Fruit fly (Drosophila melanogaster) whole organism, embryonic: ENCODE results near the gene CG18581.

ENCODE experiments used
- BtbVII ChIP-seq: fragments of 200-800 bp; sonication (Bioruptor generic); optimal IDR thresholded peaks from 3 replicates; lab custom pipeline; 2017; ENCODE audit warnings: missing biosample characterization, mild to moderate bottlenecking, missing genetic modification characterization
- CG10431 ChIP-seq: fragments of 200-800 bp; sonication (Bioruptor generic); optimal IDR thresholded peaks from 3 replicates; lab custom pipeline; 2018; ENCODE audit warnings: missing biosample characterization, mild to moderate bottlenecking, missing genetic modification characterization
- CG10959 ChIP-seq: fragments of 200-800 bp; sonication (Bioruptor generic); IDR thresholded peaks from 2 replicates; pipeline ENCODE4 v1.3.6; 2022; ENCODE audit warnings: missing biosample characterization, missing genetic modification characterization
- CG11398 ChIP-seq: fragments of 200-800 bp; sonication (Bioruptor generic); optimal IDR thresholded peaks from 2 replicates; lab custom pipeline; 2016; ENCODE audit warnings: missing biosample characterization, missing genetic modification characterization
- CG11456 ChIP-seq: fragments of 200-800 bp; sonication (Bioruptor generic); IDR thresholded peaks from 3 replicates; pipeline ENCODE4 v1.3.6; 2022; ENCODE audit warnings: missing biosample characterization, missing genetic modification characterization
- CG14710 ChIP-seq: fragments of 200-800 bp; sonication (Bioruptor generic); optimal IDR thresholded peaks from 3 replicates; lab custom pipeline; 2019; ENCODE audit warnings: missing biosample characterization, mild to moderate bottlenecking, missing genetic modification characterization, moderate library complexity
- CG15269 ChIP-seq: fragments of 200-800 bp; sonication (Bioruptor generic); optimal IDR thresholded peaks from 2 replicates; lab custom pipeline; 2018; ENCODE audit warnings: missing biosample characterization, mild to moderate bottlenecking, missing genetic modification characterization, moderate library complexity
- CG1647 ChIP-seq: fragments of 200-800 bp; sonication (Bioruptor generic); optimal IDR thresholded peaks from 3 replicates; lab custom pipeline; 2016; ENCODE audit warnings: missing biosample characterization, missing genetic modification characterization
- CG17568 ChIP-seq: fragments of 200-800 bp; sonication (Bioruptor generic); optimal IDR thresholded peaks from 2 replicates; lab custom pipeline; 2018; ENCODE audit warnings: missing biosample characterization, mild to moderate bottlenecking, missing genetic modification characterization, moderate library complexity
- CG17802 ChIP-seq: fragments of 200-800 bp; sonication (Bioruptor generic); optimal IDR thresholded peaks from 2 replicates; lab custom pipeline; 2018; ENCODE audit warnings: missing biosample characterization, mild to moderate bottlenecking, missing genetic modification characterization, moderate library complexity
- CG3065 ChIP-seq: fragments of 200-800 bp; sonication (Bioruptor generic); optimal IDR thresholded peaks from 2 replicates; lab custom pipeline; 2016; ENCODE audit warnings: missing biosample characterization, missing genetic modification characterization
- CG3163 ChIP-seq: fragments of 200-800 bp; sonication (Bioruptor generic); optimal IDR thresholded peaks from 3 replicates; lab custom pipeline; 2016; ENCODE audit warnings: missing biosample characterization, missing genetic modification characterization
- CG3281 ChIP-seq: fragments of 200-800 bp; sonication (Bioruptor generic); optimal IDR thresholded peaks from 3 replicates; lab custom pipeline; 2017; ENCODE audit warnings: missing biosample characterization, mild to moderate bottlenecking, missing genetic modification characterization
- CG3838 ChIP-seq: fragments of 200-800 bp; sonication (Bioruptor generic); optimal IDR thresholded peaks from 3 replicates; lab custom pipeline; 2016; ENCODE audit warnings: missing biosample characterization, missing genetic modification characterization
- CG42726 ChIP-seq: fragments of 200-800 bp; sonication (Bioruptor generic); IDR thresholded peaks from 2 replicates; pipeline ENCODE4 v1.3.6; 2022; ENCODE audit warnings: missing biosample characterization, missing genetic modification characterization; ENCODE audit not compliant: partially characterized antibody
- CG6683 ChIP-seq: fragments of 200-800 bp; sonication (Bioruptor generic); optimal IDR thresholded peaks from 2 replicates; lab custom pipeline; 2017; ENCODE audit warnings: missing biosample characterization, mild to moderate bottlenecking, missing genetic modification characterization, missing genetic modification reagents
- CG6689 ChIP-seq: fragments of 200-800 bp; sonication (Bioruptor generic); IDR thresholded peaks from 2 replicates; pipeline ENCODE4 v1.3.6; 2022; ENCODE audit warnings: missing biosample characterization, missing genetic modification characterization
- CG7372 ChIP-seq: fragments of 200-800 bp; sonication (Bioruptor generic); IDR thresholded peaks from 2 replicates; pipeline ENCODE4 v1.3.6; 2022; ENCODE audit warnings: missing biosample characterization, missing genetic modification characterization
- CG8478 ChIP-seq: fragments of >200 bp; optimal IDR thresholded peaks from 2 replicates; lab custom pipeline; 2018
- CG9797 ChIP-seq: fragments of 200-800 bp; sonication (Bioruptor generic); optimal IDR thresholded peaks from 3 replicates; lab custom pipeline; 2018; ENCODE audit warnings: missing biosample characterization, mild to moderate bottlenecking, missing genetic modification characterization
- Dfd ChIP-seq, 2 experiments: fragments of >200 bp; optimal IDR thresholded peaks; 2 replicates each; lab custom pipeline; 2017; ENCODE audit warnings: missing biosample characterization in 2 of 2, missing genetic modification characterization in 2 of 2
- Dp ChIP-seq: fragments of 200-800 bp; sonication (Bioruptor generic); optimal IDR thresholded peaks from 2 replicates; lab custom pipeline; 2018; ENCODE audit warnings: missing biosample characterization, mild to moderate bottlenecking, missing genetic modification characterization, moderate library complexity
- HLH4C ChIP-seq: fragments of 200-800 bp; sonication (Bioruptor generic); IDR thresholded peaks from 3 replicates; pipeline ENCODE4 v1.3.6; 2022; ENCODE audit warnings: missing biosample characterization, missing genetic modification characterization; ENCODE audit not compliant: partially characterized antibody
- Ptx1 ChIP-seq: fragments of 200-800 bp; sonication (Bioruptor generic); IDR thresholded peaks from 2 replicates; pipeline ENCODE4 v1.3.6; 2022; ENCODE audit warnings: missing biosample characterization, missing genetic modification characterization
- Sox100B ChIP-seq: fragments of 200-800 bp; sonication (Bioruptor generic); optimal IDR thresholded peaks from 3 replicates; lab custom pipeline; 2018; ENCODE audit warnings: missing biosample characterization, mild to moderate bottlenecking, missing genetic modification characterization
- Spps ChIP-seq: fragments of 200-800 bp; sonication (Bioruptor generic); optimal IDR thresholded peaks from 2 replicates; lab custom pipeline; 2018; ENCODE audit warnings: missing biosample characterization, mild to moderate bottlenecking, missing genetic modification characterization
- bigmax ChIP-seq: fragments of 200-800 bp; sonication (Bioruptor generic); optimal IDR thresholded peaks from 2 replicates; lab custom pipeline; 2018; ENCODE audit warnings: missing biosample characterization, mild to moderate bottlenecking, missing genetic modification characterization
- btn ChIP-seq: fragments of 200-800 bp; sonication (Bioruptor generic); optimal IDR thresholded peaks from 2 replicates; lab custom pipeline; 2016; ENCODE audit warnings: missing biosample characterization, missing genetic modification characterization
- cato ChIP-seq: fragments of 200-800 bp; sonication (Bioruptor generic); optimal IDR thresholded peaks from 2 replicates; lab custom pipeline; 2016; ENCODE audit warnings: missing biosample characterization, missing genetic modification characterization, borderline replicate concordance
- chif ChIP-seq, 2 experiments: fragments of 200-800 bp; sonication (Bioruptor generic); optimal IDR thresholded peaks; 3 replicates each; lab custom pipeline; 2016; ENCODE audit warnings: missing biosample characterization in 2 of 2, missing genetic modification characterization in 2 of 2
- chinmo ChIP-seq: fragments of 200-800 bp; sonication (Bioruptor generic); IDR thresholded peaks from 4 replicates; pipeline ENCODE4 v1.3.6; 2022; ENCODE audit warnings: missing biosample characterization, missing genetic modification characterization; ENCODE audit not compliant: partially characterized antibody
- dan ChIP-seq: fragments of 200-800 bp; sonication (Bioruptor generic); IDR thresholded peaks from 2 replicates; pipeline ENCODE4 v1.3.6; 2022; ENCODE audit warnings: missing biosample characterization, missing genetic modification characterization
- en ChIP-seq: fragments of 200-800 bp; sonication (Bioruptor generic); optimal IDR thresholded peaks from 2 replicates; lab custom pipeline; 2016; ENCODE audit warnings: missing biosample characterization, missing genetic modification characterization
- esg ChIP-seq: fragments of 200-800 bp; sonication (Bioruptor generic); conservative IDR thresholded peaks from 2 replicates; pipeline ENCODE4 v1.3.6; 2022; ENCODE audit warnings: missing biosample characterization, missing genetic modification characterization
- gce ChIP-seq: fragments of 200-800 bp; sonication (Bioruptor generic); IDR thresholded peaks from 3 replicates; pipeline ENCODE4 v1.3.6; 2022; ENCODE audit warnings: missing biosample characterization, missing genetic modification characterization
- gcm ChIP-seq: fragments of 200-800 bp; sonication (Bioruptor generic); optimal IDR thresholded peaks from 2 replicates; lab custom pipeline; 2019; ENCODE audit warnings: missing biosample characterization, mild to moderate bottlenecking, missing genetic modification characterization, moderate library complexity
- gt ChIP-seq: fragments of 200-800 bp; sonication (Bioruptor generic); IDR thresholded peaks from 2 replicates; pipeline ENCODE4 v1.3.6; 2022; ENCODE audit warnings: missing biosample characterization, missing genetic modification characterization
- ind ChIP-seq: fragments of 200-800 bp; sonication (Bioruptor generic); optimal IDR thresholded peaks from 3 replicates; lab custom pipeline; 2016; ENCODE audit warnings: missing biosample characterization, missing genetic modification characterization
- jigr1 ChIP-seq: fragments of 200-800 bp; sonication (Bioruptor generic); IDR thresholded peaks from 3 replicates; pipeline ENCODE4 v1.3.6; 2022; ENCODE audit warnings: missing biosample characterization, missing genetic modification characterization
- ken ChIP-seq: fragments of 200-800 bp; sonication (Bioruptor generic); IDR thresholded peaks from 3 replicates; pipeline ENCODE4 v1.3.6; 2022; ENCODE audit warnings: missing biosample characterization, missing genetic modification characterization
- lab ChIP-seq: fragments of 200-800 bp; sonication (Bioruptor generic); optimal IDR thresholded peaks from 3 replicates; lab custom pipeline; 2017; ENCODE audit warnings: missing biosample characterization, missing genetic modification characterization, mild to moderate bottlenecking, moderate library complexity, missing genetic modification reagents
- mld ChIP-seq: fragments of 200-800 bp; sonication (Bioruptor generic); IDR thresholded peaks from 3 replicates; pipeline ENCODE4 v1.3.6; 2022; ENCODE audit warnings: missing biosample characterization, missing genetic modification characterization; ENCODE audit not compliant: partially characterized antibody
- repo ChIP-seq: fragments of 200-800 bp; sonication (Bioruptor generic); optimal IDR thresholded peaks from 2 replicates; lab custom pipeline; 2016; ENCODE audit warnings: missing biosample characterization, missing genetic modification characterization
- scrt ChIP-seq: fragments of 200-800 bp; sonication (Bioruptor generic); optimal IDR thresholded peaks from 2 replicates; lab custom pipeline; 2018; ENCODE audit warnings: missing biosample characterization, mild to moderate bottlenecking, missing genetic modification characterization, moderate library complexity
- sim ChIP-seq: fragments of 200-800 bp; sonication (Bioruptor generic); IDR thresholded peaks from 2 replicates; pipeline ENCODE4 v1.3.6; 2022; ENCODE audit warnings: missing biosample characterization, missing genetic modification characterization
- sob ChIP-seq: fragments of 200-800 bp; sonication (Bioruptor generic); IDR thresholded peaks from 2 replicates; pipeline ENCODE4 v1.3.6; 2022; ENCODE audit warnings: missing biosample characterization, missing genetic modification characterization
- sr ChIP-seq: fragments of 200-800 bp; sonication (Bioruptor generic); IDR thresholded peaks from 3 replicates; pipeline ENCODE4 v1.3.6; 2022; ENCODE audit warnings: missing biosample characterization, missing genetic modification characterization
- tin ChIP-seq: fragments of 200-800 bp; sonication (Bioruptor generic); optimal IDR thresholded peaks from 3 replicates; lab custom pipeline; 2016; ENCODE audit warnings: missing biosample characterization, missing genetic modification characterization
- toy ChIP-seq: fragments of 200-800 bp; sonication (Bioruptor generic); IDR thresholded peaks from 2 replicates; pipeline ENCODE4 v1.3.6; 2022; ENCODE audit warnings: missing biosample characterization, missing genetic modification characterization
- trem ChIP-seq: fragments of 200-800 bp; optimal IDR thresholded peaks from 3 replicates; lab custom pipeline; 2019; ENCODE audit warnings: missing biosample characterization, mild to moderate bottlenecking, missing genetic modification characterization, moderate library complexity
- vvl ChIP-seq: fragments of 200-800 bp; sonication (Bioruptor generic); IDR thresholded peaks from 2 replicates; pipeline ENCODE4 v1.3.6; 2022; ENCODE audit warnings: missing biosample characterization, missing genetic modification characterization

The CG18581 gene

dm6 chr3L:15094589-15095288 lies 44.7 kb upstream of the CG18581 start, which contains the start of the genes sstn, Plp and GlyRS (continued):
- TF ChIP-seq cato (GFP tag; lab: Kevin White, UChicago), result no peak
- no peak for TF ChIP-seq CG11398 (GFP tag; lab: Kevin White, UChicago)
- TF ChIP-seq gcm (GFP tag; lab: Kevin White, UChicago), result peak; percentile 22
- peak; percentile 5 for TF ChIP-seq CG9797
- no peak for TF ChIP-seq CG1647 (GFP tag; lab: Kevin White, UChicago)
- no peak for TF ChIP-seq CG10959 (GFP tag; lab: Robert Waterston, UW)
- TF ChIP-seq Dp (GFP tag; lab: Kevin White, UChicago), result peak; percentile 17
- TF ChIP-seq CG14710, result peak; percentile 68
- peak; percentile 50; the same call in 2 of the 3 replicates for TF ChIP-seq HLH4C (GFP tag; lab: Robert Waterston, UW)
- TF ChIP-seq toy, result no peak
- no peak for TF ChIP-seq CG3838
- TF ChIP-seq en (GFP tag; lab: Kevin White, UChicago), result no peak
- TF ChIP-seq ind (GFP tag; lab: Kevin White, UChicago), result peak; percentile 48
- no peak for TF ChIP-seq mld (GFP tag; lab: Robert Waterston, UW)
- peak; percentile 39 for TF ChIP-seq CG3281 (GFP tag; lab: Kevin White, UChicago)
- peak; percentile 57 for TF ChIP-seq trem (tag; lab: Kevin White, UChicago)
- no peak for TF ChIP-seq CG7372 (GFP tag; lab: Robert Waterston, UW)
- TF ChIP-seq sim (GFP tag; lab: Robert Waterston, UW), result no peak
- TF ChIP-seq CG6683 (GFP tag; lab: Kevin White, UChicago), result no peak
- TF ChIP-seq Spps, result no peak
- TF ChIP-seq Sox100B, result peak; percentile 68
- TF ChIP-seq vvl (GFP tag; lab: Robert Waterston, UW), result peak; percentile 51; the same call in 1 of the 2 replicates
- TF ChIP-seq chif (GFP tag; optimal IDR thresholded peaks at IDR 0.05; lab: Kevin White, UChicago), result no peak
- no peak for TF ChIP-seq esg
- TF ChIP-seq gce (GFP tag; lab: Robert Waterston, UW), result no peak
- TF ChIP-seq CG42726 (GFP tag; lab: Robert Waterston, UW), result no peak
- peak; percentile 5 for TF ChIP-seq tin (GFP tag; lab: Kevin White, UChicago)
- TF ChIP-seq Ptx1, result no peak
- peak; percentile 66 for TF ChIP-seq lab
- no peak for TF ChIP-seq dan
- no peak for TF ChIP-seq sr (GFP tag; lab: Robert Waterston, UW)
- TF ChIP-seq CG11456, result no peak
- TF ChIP-seq CG15269, result peak; percentile 33
- peak; percentile 83; the same call in 1 of the 4 replicates for TF ChIP-seq chinmo (GFP tag; lab: Robert Waterston, UW)
- no peak for TF ChIP-seq scrt (GFP tag; lab: Kevin White, UChicago)
- TF ChIP-seq CG3065 (GFP tag; lab: Kevin White, UChicago), result no peak
- TF ChIP-seq CG6689 (GFP tag; lab: Robert Waterston, UW), result no peak
- no peak for TF ChIP-seq CG17568 (GFP tag; lab: Kevin White, UChicago)
- TF ChIP-seq ken (GFP tag; lab: Robert Waterston, UW), result no peak
- TF ChIP-seq CG8478 (lab: Kevin White, UChicago), result no peak
- no peak for TF ChIP-seq sob (GFP tag; lab: Robert Waterston, UW)
- TF ChIP-seq Dfd (GFP tag; optimal IDR thresholded peaks at IDR 0.05; lab: Kevin White, UChicago), result no peak
- no peak for TF ChIP-seq repo
- TF ChIP-seq bigmax (GFP tag; lab: Kevin White, UChicago), result no peak
- no peak for TF ChIP-seq gt (GFP tag; lab: Robert Waterston, UW)
- TF ChIP-seq CG10431 (GFP tag; lab: Kevin White, UChicago), result peak; percentile 7
- no peak for TF ChIP-seq CG3163 (GFP tag; lab: Kevin White, UChicago)
- no peak for TF ChIP-seq BtbVII (GFP tag; lab: Kevin White, UChicago)
- TF ChIP-seq CG17802 (tag; lab: Kevin White, UChicago), result no peak
- TF ChIP-seq jigr1 (GFP tag; lab: Robert Waterston, UW), result no peak
- no peak for TF ChIP-seq btn (GFP tag; lab: Kevin White, UChicago)
